Worm (Caenorhabditis elegans): ENCODE results near the gene Y53F4B.39.

DNA sequence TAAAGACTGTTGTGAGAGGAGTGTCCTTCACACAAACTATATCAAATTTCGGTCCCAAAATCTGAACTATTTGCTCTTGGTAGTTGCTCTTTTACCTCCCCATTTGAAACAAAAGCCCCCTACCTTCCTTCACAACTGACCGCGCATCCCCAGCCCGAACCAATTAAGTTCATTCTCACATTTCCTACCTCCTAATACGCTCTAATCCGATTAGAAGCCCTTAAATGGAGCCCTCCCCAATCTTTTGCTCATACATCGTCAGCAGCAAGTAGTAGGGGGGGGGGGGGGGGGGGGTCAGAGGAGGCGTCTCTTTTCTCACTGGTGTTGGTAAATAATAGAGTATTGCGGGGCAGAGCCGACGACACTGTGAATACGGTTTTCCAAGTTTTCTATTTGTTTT is 29.4 kb upstream of the Y53F4B.39 start:
- TF ChIP-seq him-1 (tag; optimal IDR thresholded peaks at IDR 0.05) (no peak), dao-5 (tag; optimal IDR thresholded peaks at IDR 0.05) (no peak)
